Fruit fly (Drosophila melanogaster) whole organism, embryonic: ENCODE data around the gene Rh2.

Source experiments
- Atf3 ChIP-seq: fragments of 200-800 bp; sonication (Bioruptor generic); optimal IDR thresholded peaks from 3 replicates; lab custom pipeline; 2016; ENCODE audit warnings: missing biosample characterization, missing genetic modification characterization
- Blimp-1 ChIP-seq: fragments of 200-800 bp; sonication (Bioruptor generic); optimal IDR thresholded peaks from 3 replicates; lab custom pipeline; 2018; ENCODE audit warnings: missing biosample characterization, missing genetic modification characterization, mild to moderate bottlenecking, moderate library complexity, missing genetic modification reagents
- CG10209 ChIP-seq: fragments of 200-800 bp; sonication (Bioruptor generic); optimal IDR thresholded peaks from 3 replicates; lab custom pipeline; 2017; ENCODE audit warnings: missing biosample characterization, mild to moderate bottlenecking, missing genetic modification characterization, missing genetic modification reagents
- CG10462 ChIP-seq: fragments of 200-800 bp; sonication (Bioruptor generic); optimal IDR thresholded peaks from 2 replicates; lab custom pipeline; 2016; ENCODE audit warnings: missing biosample characterization, missing genetic modification characterization
- CG13894 ChIP-seq: fragments of 200-800 bp; sonication (Bioruptor generic); optimal IDR thresholded peaks from 3 replicates; lab custom pipeline; 2018; ENCODE audit warnings: missing biosample characterization, mild to moderate bottlenecking, missing genetic modification characterization, moderate library complexity
- CG14014 ChIP-seq: fragments of 200-800 bp; sonication (Bioruptor generic); IDR thresholded peaks from 2 replicates; pipeline ENCODE4 v1.3.6; 2022; ENCODE audit warnings: missing biosample characterization, missing genetic modification characterization
- CG14441 ChIP-seq: fragments of 200-800 bp; sonication (Bioruptor generic); IDR thresholded peaks from 2 replicates; pipeline ENCODE4 v1.3.6; 2022; ENCODE audit warnings: missing biosample characterization, missing genetic modification characterization
- CG15269 ChIP-seq: fragments of 200-800 bp; sonication (Bioruptor generic); optimal IDR thresholded peaks from 2 replicates; lab custom pipeline; 2018; ENCODE audit warnings: missing biosample characterization, mild to moderate bottlenecking, missing genetic modification characterization, moderate library complexity
- CG15479 ChIP-seq: fragments of 200-800 bp; sonication (Bioruptor generic); optimal IDR thresholded peaks from 3 replicates; lab custom pipeline; 2019; ENCODE audit warnings: missing biosample characterization, mild to moderate bottlenecking, missing genetic modification characterization, moderate library complexity
- CG2678 ChIP-seq: fragments of 200-800 bp; sonication (Bioruptor generic); optimal IDR thresholded peaks from 3 replicates; lab custom pipeline; 2019; ENCODE audit warnings: missing biosample characterization, mild to moderate bottlenecking, missing genetic modification characterization, moderate library complexity
- CG30403 ChIP-seq: fragments of 200-800 bp; sonication (Bioruptor generic); optimal IDR thresholded peaks from 3 replicates; lab custom pipeline; 2016; ENCODE audit warnings: missing biosample characterization, missing genetic modification characterization
- CG32532 ChIP-seq: fragments of 200-800 bp; sonication (Bioruptor generic); IDR thresholded peaks from 2 replicates; pipeline ENCODE4 v1.3.6; 2022; ENCODE audit warnings: missing biosample characterization, missing genetic modification characterization
- CG3838 ChIP-seq: fragments of 200-800 bp; sonication (Bioruptor generic); optimal IDR thresholded peaks from 3 replicates; lab custom pipeline; 2016; ENCODE audit warnings: missing biosample characterization, missing genetic modification characterization
- CG4328 ChIP-seq: fragments of 200-800 bp; sonication (Bioruptor generic); optimal IDR thresholded peaks from 3 replicates; lab custom pipeline; 2017; ENCODE audit warnings: missing biosample characterization, missing genetic modification reagents, missing genetic modification characterization
- CG4360 ChIP-seq: fragments of 200-800 bp; sonication (Bioruptor generic); IDR thresholded peaks from 2 replicates; pipeline ENCODE4 v1.3.6; 2022; ENCODE audit warnings: missing biosample characterization, missing genetic modification characterization
- CG4424 ChIP-seq: fragments of 200-800 bp; sonication (Bioruptor generic); optimal IDR thresholded peaks from 3 replicates; lab custom pipeline; 2016; ENCODE audit warnings: missing biosample characterization, missing genetic modification characterization
- CG6654 ChIP-seq: fragments of 200-800 bp; sonication (Bioruptor generic); optimal IDR thresholded peaks from 2 replicates; lab custom pipeline; 2017; ENCODE audit warnings: missing biosample characterization, mild to moderate bottlenecking, missing genetic modification characterization
- CG6683 ChIP-seq: fragments of 200-800 bp; sonication (Bioruptor generic); optimal IDR thresholded peaks from 2 replicates; lab custom pipeline; 2017; ENCODE audit warnings: missing biosample characterization, mild to moderate bottlenecking, missing genetic modification characterization, missing genetic modification reagents
- CG7357 ChIP-seq: fragments of 200-800 bp; sonication (Bioruptor generic); IDR thresholded peaks from 3 replicates; pipeline ENCODE4 v1.3.6; 2022; ENCODE audit warnings: missing biosample characterization, missing genetic modification characterization
- CG7745 ChIP-seq: fragments of 200-800 bp; sonication (Bioruptor generic); optimal IDR thresholded peaks from 2 replicates; lab custom pipeline; 2018; ENCODE audit warnings: missing biosample characterization, mild to moderate bottlenecking, missing genetic modification characterization, moderate library complexity
- CG8290 ChIP-seq, 3 experiments: fragments of 200-800 bp; sonication (Bioruptor generic); optimal IDR thresholded peaks; 2 replicates each; lab custom pipeline; 2016 to 2019; ENCODE audit warnings: missing biosample characterization in 3 of 3, missing genetic modification characterization in 3 of 3, mild to moderate bottlenecking in 2 of 3, moderate library complexity in 1 of 3
- CG9437 ChIP-seq: fragments of 200-800 bp; sonication (Bioruptor generic); optimal IDR thresholded peaks from 2 replicates; lab custom pipeline; 2018; ENCODE audit warnings: missing biosample characterization, mild to moderate bottlenecking, missing genetic modification characterization
- Chrac-16 ChIP-seq: fragments of 200-800 bp; sonication (Bioruptor generic); optimal IDR thresholded peaks from 3 replicates; lab custom pipeline; 2016; ENCODE audit warnings: missing biosample characterization, missing genetic modification characterization
- Dfd ChIP-seq, 2 experiments: fragments of >200 bp; optimal IDR thresholded peaks; 2 replicates each; lab custom pipeline; 2017; ENCODE audit warnings: missing biosample characterization in 2 of 2, missing genetic modification characterization in 2 of 2
- MESR4 ChIP-seq: fragments of 200-800 bp; sonication (Bioruptor generic); optimal IDR thresholded peaks from 2 replicates; lab custom pipeline; 2018; ENCODE audit warnings: missing biosample characterization, mild to moderate bottlenecking, missing genetic modification characterization, moderate library complexity
- NK7.1 ChIP-seq: fragments of 200-800 bp; sonication (Bioruptor generic); optimal IDR thresholded peaks from 3 replicates; lab custom pipeline; 2016; ENCODE audit warnings: missing biosample characterization, missing genetic modification characterization
- Pdp1 ChIP-seq, 2 experiments: fragments of 200-800 bp; sonication (Bioruptor generic); optimal IDR thresholded peaks; 3 replicates each; lab custom pipeline; 2016; ENCODE audit warnings: missing biosample characterization in 2 of 2, missing genetic modification characterization in 2 of 2, mild to moderate bottlenecking in 1 of 2, moderate library complexity in 1 of 2
- Rfx ChIP-seq: fragments of 200-800 bp; sonication (Bioruptor generic); IDR thresholded peaks from 2 replicates; pipeline ENCODE4 v1.3.6; 2022; ENCODE audit warnings: missing biosample characterization, missing genetic modification characterization
- Sox100B ChIP-seq: fragments of 200-800 bp; sonication (Bioruptor generic); optimal IDR thresholded peaks from 3 replicates; lab custom pipeline; 2018; ENCODE audit warnings: missing biosample characterization, mild to moderate bottlenecking, missing genetic modification characterization
- bbx ChIP-seq: fragments of 200-800 bp; sonication (Bioruptor generic); IDR thresholded peaks from 2 replicates; pipeline ENCODE4 v1.3.6; 2022; ENCODE audit warnings: missing biosample characterization, missing genetic modification characterization; ENCODE audit not compliant: partially characterized antibody
- bsh ChIP-seq, 2 experiments: fragments of 200-800 bp; sonication (Bioruptor generic); optimal IDR thresholded peaks; 2 replicates each; lab custom pipeline; 2017 to 2018; ENCODE audit warnings: mild to moderate bottlenecking in 2 of 2, missing biosample characterization in 2 of 2, missing genetic modification characterization in 2 of 2, moderate library complexity in 1 of 2
- chinmo ChIP-seq: fragments of 200-800 bp; sonication (Bioruptor generic); IDR thresholded peaks from 4 replicates; pipeline ENCODE4 v1.3.6; 2022; ENCODE audit warnings: missing biosample characterization, missing genetic modification characterization; ENCODE audit not compliant: partially characterized antibody
- ci ChIP-seq: fragments of 200-800 bp; sonication (Bioruptor generic); IDR thresholded peaks from 3 replicates; pipeline ENCODE4 v1.3.6; 2022; ENCODE audit warnings: missing biosample characterization, missing genetic modification characterization
- disco-r ChIP-seq: fragments of 200-800 bp; sonication (Bioruptor generic); optimal IDR thresholded peaks from 2 replicates; lab custom pipeline; 2016; ENCODE audit warnings: missing biosample characterization, missing genetic modification characterization
- dmrt11E ChIP-seq: fragments of 200-800 bp; sonication (Bioruptor generic); optimal IDR thresholded peaks from 3 replicates; lab custom pipeline; 2018; ENCODE audit warnings: missing biosample characterization, mild to moderate bottlenecking, missing genetic modification characterization, moderate library complexity
- eyg ChIP-seq: fragments of 200-800 bp; sonication (Bioruptor generic); optimal IDR thresholded peaks from 3 replicates; lab custom pipeline; 2016; ENCODE audit warnings: missing biosample characterization, missing genetic modification characterization
- jumu ChIP-seq: fragments of 200-800 bp; sonication (Bioruptor generic); optimal IDR thresholded peaks from 3 replicates; lab custom pipeline; 2016; ENCODE audit warnings: missing biosample characterization, missing genetic modification characterization
- lab ChIP-seq: fragments of 200-800 bp; sonication (Bioruptor generic); optimal IDR thresholded peaks from 3 replicates; lab custom pipeline; 2017; ENCODE audit warnings: missing biosample characterization, missing genetic modification characterization, mild to moderate bottlenecking, moderate library complexity, missing genetic modification reagents
- nom ChIP-seq: fragments of 200-800 bp; sonication (Bioruptor generic); optimal IDR thresholded peaks from 2 replicates; lab custom pipeline; 2017; ENCODE audit warnings: missing biosample characterization, missing genetic modification characterization, mild to moderate bottlenecking, moderate library complexity, missing genetic modification reagents
- row ChIP-seq: fragments of 200-800 bp; sonication (Bioruptor generic); IDR thresholded peaks from 3 replicates; pipeline ENCODE4 v1.3.6; 2022; ENCODE audit warnings: missing biosample characterization, missing genetic modification characterization
- sens ChIP-seq: fragments of 200-800 bp; sonication (Bioruptor generic); peaks from one replicate; lab custom pipeline; 2016; ENCODE audit warnings: missing biosample characterization, missing genetic modification characterization
- sug ChIP-seq: fragments of 200-800 bp; optimal IDR thresholded peaks from 2 replicates; lab custom pipeline; 2019; ENCODE audit warnings: missing biosample characterization, mild to moderate bottlenecking, missing genetic modification characterization, moderate library complexity
- tgo ChIP-seq: fragments of 200-800 bp; sonication (Bioruptor generic); IDR thresholded peaks from 3 replicates; pipeline ENCODE4 v1.3.6; 2022; ENCODE audit warnings: missing biosample characterization, missing genetic modification characterization
- toy ChIP-seq: fragments of 200-800 bp; sonication (Bioruptor generic); IDR thresholded peaks from 2 replicates; pipeline ENCODE4 v1.3.6; 2022; ENCODE audit warnings: missing biosample characterization, missing genetic modification characterization
- ttk ChIP-seq: fragments of 200-800 bp; sonication (Bioruptor generic); IDR thresholded peaks from 2 replicates; pipeline ENCODE4 v2.1.2; 2022; ENCODE audit warnings: missing biosample characterization, missing genetic modification characterization
- unpg ChIP-seq: fragments of 200-800 bp; sonication (Bioruptor generic); optimal IDR thresholded peaks from 3 replicates; lab custom pipeline; 2018; ENCODE audit warnings: missing biosample characterization, mild to moderate bottlenecking, missing genetic modification characterization, moderate library complexity
- usp ChIP-seq: fragments of >200 bp; optimal IDR thresholded peaks from 2 replicates; lab custom pipeline; 2017; ENCODE audit warnings: missing biosample characterization, missing genetic modification characterization
- z ChIP-seq: fragments of 200-800 bp; sonication (Bioruptor generic); IDR thresholded peaks from 3 replicates; pipeline ENCODE4 v1.3.6; 2022; ENCODE audit warnings: missing biosample characterization, missing genetic modification characterization

Gene Rh2

dm6 chr3R:18913856-18914593 is 14.8 kb downstream of the Rh2 start (continued):
- no peak for TF ChIP-seq CG15269 (tag; lab: Kevin White, UChicago)
- no peak for TF ChIP-seq CG6683 (GFP tag; lab: Kevin White, UChicago)
- TF ChIP-seq jumu = no peak
- no peak for TF ChIP-seq CG7357 (GFP tag; lab: Robert Waterston, UW)
- peak; percentile 23; the same call in 1 of the 2 replicates for TF ChIP-seq CG14441 (GFP tag; lab: Robert Waterston, UW)
- peak; percentile 28; the same call in 1 of the 2 replicates for TF ChIP-seq CG14014 (GFP tag; lab: Robert Waterston, UW)
- no peak for TF ChIP-seq MESR4 (GFP tag; lab: Kevin White, UChicago)
- TF ChIP-seq Sox100B (GFP tag; lab: Kevin White, UChicago) = peak; percentile 37
- no peak for TF ChIP-seq sug (tag; lab: Kevin White, UChicago)
- no peak for TF ChIP-seq usp (GFP tag; lab: Kevin White, UChicago)
- no peak for TF ChIP-seq CG6654 (GFP tag; lab: Kevin White, UChicago)
- TF ChIP-seq Dfd (GFP tag; optimal IDR thresholded peaks at IDR 0.05; lab: Kevin White, UChicago) = no peak
- TF ChIP-seq CG7745 (tag; lab: Kevin White, UChicago) = no peak
- TF ChIP-seq dmrt11E (tag; lab: Kevin White, UChicago) = peak; percentile 7
- peak; percentile 36 for TF ChIP-seq CG30403 (GFP tag; lab: Kevin White, UChicago)
- TF ChIP-seq Rfx = peak; percentile 57
- TF ChIP-seq z (GFP tag; lab: Robert Waterston, UW) = peak; percentile 81
- no peak for TF ChIP-seq Chrac-16
- no peak for TF ChIP-seq disco-r (GFP tag; lab: Kevin White, UChicago)
- TF ChIP-seq tgo (GFP tag; lab: Robert Waterston, UW) = no peak; the same call in 2 of the 3 replicates
- TF ChIP-seq NK7.1 (GFP tag; lab: Kevin White, UChicago) = peak; percentile 7
- TF ChIP-seq bbx = peak; percentile 29; the same call in 1 of the 2 replicates
- TF ChIP-seq CG3838 (GFP tag; lab: Kevin White, UChicago) = no peak
- TF ChIP-seq ttk (GFP tag; lab: Robert Waterston, UW) = no peak
- TF ChIP-seq CG32532 (GFP tag; lab: Robert Waterston, UW) = peak; percentile 23; the same call in 1 of the 2 replicates
- peak; percentile 12 for TF ChIP-seq nom (GFP tag; lab: Kevin White, UChicago)
- TF ChIP-seq row (GFP tag; lab: Robert Waterston, UW) = peak; percentile 37; the same call in 2 of the 3 replicates
- TF ChIP-seq CG13894 (tag; lab: Kevin White, UChicago) = no peak
- peak in 1 of 2 experiments; percentile 61 for TF ChIP-seq Pdp1 (GFP tag; optimal IDR thresholded peaks at IDR 0.05; lab: Kevin White, UChicago)
- TF ChIP-seq bsh (GFP tag; optimal IDR thresholded peaks at IDR 0.05; lab: Kevin White, UChicago) = peak; percentile 33 to 43
- TF ChIP-seq CG8290 (GFP tag; optimal IDR thresholded peaks at IDR 0.05; lab: Kevin White, UChicago) = no peak
- peak in 1 of 2 experiments; percentile 18 for TF ChIP-seq CG8290 (tag; optimal IDR thresholded peaks at IDR 0.05; lab: Kevin White, UChicago)
- TF ChIP-seq lab = no peak
- TF ChIP-seq CG15479 (GFP tag; lab: Kevin White, UChicago) = peak; percentile 61
- 0 out of 3 replicates have a peak, but pooled peaks have one; percentile 54 for TF ChIP-seq ci
- TF ChIP-seq Atf3 (GFP tag; lab: Kevin White, UChicago) = no peak
- no peak for TF ChIP-seq toy (GFP tag; lab: Robert Waterston, UW)
- TF ChIP-seq chinmo = peak; percentile 46; the same call in 1 of the 4 replicates
- no peak for TF ChIP-seq Blimp-1 (GFP tag; lab: Kevin White, UChicago)
- TF ChIP-seq CG4360 (GFP tag; lab: Robert Waterston, UW) = peak; percentile 68
- TF ChIP-seq CG10209 (GFP tag; lab: Kevin White, UChicago) = no peak
- TF ChIP-seq CG9437 (GFP tag; lab: Kevin White, UChicago) = peak; percentile 43
- TF ChIP-seq CG2678 (tag; lab: Kevin White, UChicago) = no peak
- peak; percentile 92 for TF ChIP-seq sens (GFP tag; lab: Kevin White, UChicago)
- no peak for TF ChIP-seq CG4328 (GFP tag; lab: Kevin White, UChicago)
- no peak for TF ChIP-seq unpg
- peak; percentile 20 for TF ChIP-seq CG10462 (GFP tag; lab: Kevin White, UChicago)
- peak; percentile 36 for TF ChIP-seq CG4424 (GFP tag; lab: Kevin White, UChicago)
- no peak for TF ChIP-seq eyg (GFP tag; lab: Kevin White, UChicago)
